Fruit fly (Drosophila melanogaster): ENCODE results near the gene COX7AL.

COX7AL gene

DNA sequence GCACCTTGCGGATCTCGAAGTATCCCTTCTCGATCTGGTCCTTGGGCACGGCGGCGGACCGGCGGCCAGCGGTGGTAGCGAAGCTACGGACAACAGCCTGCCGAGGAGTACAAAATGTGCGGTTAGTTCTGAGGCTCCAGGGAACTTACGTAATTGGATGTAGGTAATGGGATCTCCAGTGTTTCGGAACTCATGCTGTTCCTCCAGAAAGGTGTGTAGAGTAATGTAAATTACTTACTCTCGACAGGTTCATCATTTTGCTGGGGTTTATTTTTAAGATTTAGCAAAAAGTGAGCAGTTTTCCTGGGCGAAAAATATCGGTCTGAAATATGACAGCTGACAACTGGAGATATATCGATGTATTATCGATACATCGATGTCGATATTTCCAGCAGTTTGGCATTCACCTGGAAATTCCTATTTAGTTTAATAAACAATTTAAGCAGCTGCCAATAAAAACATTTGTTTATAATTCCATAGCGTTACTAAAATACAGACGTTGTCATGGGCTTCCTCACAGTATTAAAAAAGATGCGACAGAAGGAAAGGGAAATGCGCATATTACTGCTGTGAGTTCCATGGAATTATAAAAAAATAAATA is 2.7 kb upstream of the COX7AL start, which contains the start of the genes COX7A and Arl2:
TSS of gene COX7A (minus strand) at position 369 of the 601 bp plus-strand sequence.
TSS of gene Arl2 (plus strand) at position 426 of the 601 bp plus-strand sequence.
- no peak for TF ChIP-seq CG34406 (GFP tag; optimal IDR thresholded peaks at IDR 0.05)
- no peak for TF ChIP-seq CG4318 (GFP tag; optimal IDR thresholded peaks at IDR 0.05)
- no peak for TF ChIP-seq vri (GFP tag; optimal IDR thresholded peaks at IDR 0.05)
- no peak for TF ChIP-seq net (GFP tag; optimal IDR thresholded peaks at IDR 0.05)
- no peak for TF ChIP-seq ss (GFP tag; optimal IDR thresholded peaks at IDR 0.05)
- TF ChIP-seq OdsH (GFP tag; optimal IDR thresholded peaks at IDR 0.05), result no peak
- TF ChIP-seq eg (GFP tag; IDR thresholded peaks at IDR 0.05), result no peak
- no peak for TF ChIP-seq Ets21C (GFP tag; optimal IDR thresholded peaks at IDR 0.05)
- no peak for TF ChIP-seq Hr4 (GFP tag; optimal IDR thresholded peaks at IDR 0.05)
- TF ChIP-seq fkh (GFP tag; optimal IDR thresholded peaks at IDR 0.05), result peak; percentile 8
- no peak for TF ChIP-seq CG11902 (GFP tag; optimal IDR thresholded peaks at IDR 0.05)
- peak; percentile 37 for TF ChIP-seq Eip78C (GFP tag)
- no peak for TF ChIP-seq Sox102F (GFP tag; optimal IDR thresholded peaks at IDR 0.05)
- TF ChIP-seq achi (GFP tag; optimal IDR thresholded peaks at IDR 0.05), result peak; percentile 99
- no peak for TF ChIP-seq Eip75B (GFP tag; optimal IDR thresholded peaks at IDR 0.05)

DNA sequence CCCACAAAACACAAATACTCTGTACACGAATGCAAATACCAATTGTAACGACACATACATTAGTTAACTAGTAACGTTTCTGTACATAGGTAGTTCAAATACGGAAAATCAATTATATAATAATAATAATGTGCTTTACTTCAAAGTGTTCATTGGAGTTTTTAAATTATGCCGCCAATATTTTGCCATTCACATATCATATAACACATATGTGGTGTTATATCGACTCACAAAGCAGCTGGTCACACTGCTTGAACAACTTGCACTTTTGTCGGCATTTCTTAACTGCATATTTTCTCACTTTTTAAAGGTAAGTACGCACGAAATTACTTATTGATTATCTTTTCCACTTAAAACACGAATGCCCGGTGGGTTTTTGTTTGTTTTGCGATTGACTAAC is 705 bp downstream of the COX7AL start, which contains the start of gene DppIII:
TSS of gene DppIII (plus strand) at position 227 of the 400 bp plus-strand sequence.
- TF ChIP-seq Eip75B (GFP tag; optimal IDR thresholded peaks at IDR 0.05), result no peak
- peak; percentile 82 for TF ChIP-seq Blimp-1 (GFP tag; optimal IDR thresholded peaks at IDR 0.05)
- TF ChIP-seq CG6808 (GFP tag; optimal IDR thresholded peaks at IDR 0.05), result no peak

DNA sequence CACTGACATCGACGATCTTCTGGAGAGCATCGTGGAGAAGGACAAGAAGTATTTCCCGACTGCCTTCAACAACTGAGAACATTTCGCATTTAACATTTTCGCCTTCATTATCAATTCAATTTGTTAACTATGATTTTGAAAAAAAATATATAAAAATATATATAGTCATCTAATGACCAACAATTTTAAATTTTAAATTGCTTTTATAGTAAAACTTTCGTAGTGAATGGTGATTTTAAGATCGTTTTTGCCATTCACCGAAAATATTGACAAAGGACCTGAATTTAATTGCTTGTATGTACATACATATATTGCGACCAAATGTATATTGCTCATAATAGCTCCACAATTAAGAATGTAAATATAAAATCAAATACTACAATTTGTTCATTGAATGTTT is 3.8 kb downstream of the COX7AL start, which contains the start of gene CG7352:
TSS of gene CG7352 (plus strand) at position 301 of the 400 bp plus-strand sequence.
- TF ChIP-seq Smox (GFP tag; optimal IDR thresholded peaks at IDR 0.05), result no peak
- no peak for TF ChIP-seq acj6 (GFP tag; optimal IDR thresholded peaks at IDR 0.05)
- TF ChIP-seq CG7368 (GFP tag; optimal IDR thresholded peaks at IDR 0.05), result no peak
- no peak for TF ChIP-seq Eip78C (GFP tag)
- no peak for TF ChIP-seq fd59A (GFP tag; optimal IDR thresholded peaks at IDR 0.05)
- TF ChIP-seq Met (GFP tag; optimal IDR thresholded peaks at IDR 0.05), result no peak
- no peak for TF ChIP-seq CG3032 (tag; optimal IDR thresholded peaks at IDR 0.05)
- TF ChIP-seq Hr38 (GFP tag; optimal IDR thresholded peaks at IDR 0.05), result no peak
- no peak for TF ChIP-seq Sox14 (GFP tag; optimal IDR thresholded peaks at IDR 0.05)

DNA sequence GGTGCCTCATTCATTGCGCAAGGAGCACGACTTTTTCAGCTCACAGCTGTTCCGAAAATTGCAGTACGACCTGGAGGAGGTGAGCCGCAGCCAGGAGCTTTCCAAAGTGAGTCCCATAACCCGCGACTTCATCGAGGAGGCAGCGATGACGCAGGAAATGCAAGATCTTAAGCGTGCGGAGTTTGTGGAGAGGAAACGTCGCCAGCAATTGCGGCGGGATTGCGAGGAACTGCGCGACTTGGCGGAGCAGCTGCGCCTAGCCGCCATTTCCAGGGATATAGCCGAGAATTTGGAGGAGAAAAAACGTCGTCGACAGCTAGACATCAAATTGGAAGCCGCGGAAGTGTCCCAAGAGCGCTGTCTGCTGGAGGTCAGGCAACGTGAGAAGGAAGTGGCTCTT is 4.4 kb downstream of the COX7AL start:
- no peak for TF ChIP-seq dsx (GFP tag; optimal IDR thresholded peaks at IDR 0.05; ENCODE audit: poor library complexity, severe bottlenecking)
- TF ChIP-seq svp (GFP tag), result no peak
- no peak for TF ChIP-seq CG11762 (GFP tag; optimal IDR thresholded peaks at IDR 0.05; ENCODE audit: insufficient read depth)
- no peak for TF ChIP-seq salr (GFP tag; optimal IDR thresholded peaks at IDR 0.05)
- no peak for TF ChIP-seq CG8319 (GFP tag; optimal IDR thresholded peaks at IDR 0.05)
- TF ChIP-seq Hr4 (GFP tag; optimal IDR thresholded peaks at IDR 0.05), result no peak
- TF ChIP-seq CG6854 (GFP tag; optimal IDR thresholded peaks at IDR 0.05), result no peak
- no peak for TF ChIP-seq acj6 (GFP tag; optimal IDR thresholded peaks at IDR 0.05)
- no peak for TF ChIP-seq Blimp-1 (GFP tag; optimal IDR thresholded peaks at IDR 0.05)
- TF ChIP-seq fd85E (GFP tag; optimal IDR thresholded peaks at IDR 0.05), result no peak
- TF ChIP-seq esn (GFP tag; optimal IDR thresholded peaks at IDR 0.05), result no peak
- TF ChIP-seq Eip78C (GFP tag), result no peak
- TF ChIP-seq OdsH (GFP tag; optimal IDR thresholded peaks at IDR 0.05), result no peak
- no peak for TF ChIP-seq dac (GFP tag; optimal IDR thresholded peaks at IDR 0.05)
- TF ChIP-seq Ets96B (tag; optimal IDR thresholded peaks at IDR 0.05), result no peak
- no peak for TF ChIP-seq CG6163 (GFP tag; IDR thresholded peaks at IDR 0.05)
